Fruit fly (Drosophila melanogaster) whole organism, embryonic: ENCODE measurements around the gene CG9919.

Experiments
- Ada2b ChIP-seq: fragments of 200-800 bp; sonication (Bioruptor generic); IDR thresholded peaks from 2 replicates; pipeline ENCODE4 v1.3.6; 2022; ENCODE audit warnings: missing biosample characterization, missing genetic modification characterization
- Atf6 ChIP-seq: fragments of 200-800 bp; sonication (Bioruptor generic); IDR thresholded peaks from 2 replicates; pipeline ENCODE4 v1.3.6; 2022; ENCODE audit warnings: missing biosample characterization, missing genetic modification characterization
- B-H2 ChIP-seq: fragments of 200-800 bp; sonication (Bioruptor generic); optimal IDR thresholded peaks from 2 replicates; lab custom pipeline; 2018; ENCODE audit warnings: missing biosample characterization, mild to moderate bottlenecking, missing genetic modification characterization
- CG10366 ChIP-seq: fragments of 200-800 bp; sonication (Bioruptor generic); IDR thresholded peaks from 2 replicates; pipeline ENCODE4 v1.3.6; 2022; ENCODE audit warnings: missing biosample characterization, missing genetic modification characterization
- CG11456 ChIP-seq: fragments of 200-800 bp; sonication (Bioruptor generic); IDR thresholded peaks from 3 replicates; pipeline ENCODE4 v1.3.6; 2022; ENCODE audit warnings: missing biosample characterization, missing genetic modification characterization
- CG11695 ChIP-seq: fragments of 200-800 bp; sonication (Bioruptor generic); IDR thresholded peaks from 3 replicates; pipeline ENCODE4 v1.3.6; 2022; ENCODE audit warnings: missing biosample characterization, missing genetic modification characterization
- CG12219 ChIP-seq: fragments of 200-800 bp; sonication (Bioruptor generic); optimal IDR thresholded peaks from 3 replicates; lab custom pipeline; 2018; ENCODE audit warnings: missing biosample characterization, mild to moderate bottlenecking, missing genetic modification characterization
- CG13296 ChIP-seq: fragments of 200-800 bp; sonication (Bioruptor generic); optimal IDR thresholded peaks from 3 replicates; lab custom pipeline; 2018; ENCODE audit warnings: missing biosample characterization, mild to moderate bottlenecking, missing genetic modification characterization
- CG14860 ChIP-seq: fragments of 200-800 bp; sonication (Bioruptor generic); IDR thresholded peaks from 3 replicates; pipeline ENCODE4 v1.3.6; 2022; ENCODE audit warnings: missing biosample characterization, missing genetic modification characterization; ENCODE audit not compliant: partially characterized antibody
- CG1602 ChIP-seq: fragments of 200-800 bp; sonication (Bioruptor generic); optimal IDR thresholded peaks from 3 replicates; lab custom pipeline; 2016; ENCODE audit warnings: missing biosample characterization, missing genetic modification characterization
- CG16779 ChIP-seq: fragments of 200-800 bp; sonication (Bioruptor generic); IDR thresholded peaks from 2 replicates; pipeline ENCODE4 v1.3.6; 2022; ENCODE audit warnings: missing biosample characterization, missing genetic modification characterization
- CG17385 ChIP-seq: fragments of 200-800 bp; sonication (Bioruptor generic); optimal IDR thresholded peaks from 3 replicates; lab custom pipeline; 2018; ENCODE audit warnings: missing biosample characterization, mild to moderate bottlenecking, missing genetic modification characterization
- CG17802 ChIP-seq: fragments of 200-800 bp; sonication (Bioruptor generic); optimal IDR thresholded peaks from 2 replicates; lab custom pipeline; 2018; ENCODE audit warnings: missing biosample characterization, mild to moderate bottlenecking, missing genetic modification characterization, moderate library complexity
- CG1832 ChIP-seq: fragments of 200-800 bp; sonication (Bioruptor generic); optimal IDR thresholded peaks from 2 replicates; lab custom pipeline; 2017; ENCODE audit warnings: missing biosample characterization, mild to moderate bottlenecking, missing genetic modification characterization, inconsistent platforms
- CG2199 ChIP-seq: fragments of 200-800 bp; sonication (Bioruptor generic); IDR thresholded peaks from 3 replicates; pipeline ENCODE4 v1.3.6; 2022; ENCODE audit warnings: missing biosample characterization, missing genetic modification characterization
- CG34422 ChIP-seq: fragments of 200-800 bp; sonication (Bioruptor generic); IDR thresholded peaks from 3 replicates; pipeline ENCODE4 v1.3.6; 2022; ENCODE audit warnings: missing biosample characterization, missing genetic modification characterization
- CG42726 ChIP-seq: fragments of 200-800 bp; sonication (Bioruptor generic); IDR thresholded peaks from 2 replicates; pipeline ENCODE4 v1.3.6; 2022; ENCODE audit warnings: missing biosample characterization, missing genetic modification characterization; ENCODE audit not compliant: partially characterized antibody
- CG6272 ChIP-seq: fragments of 200-800 bp; sonication (Bioruptor generic); IDR thresholded peaks from 2 replicates; pipeline ENCODE4 v1.3.6; 2022; ENCODE audit warnings: missing biosample characterization, missing genetic modification characterization
- CG6791 ChIP-seq: fragments of 200-800 bp; sonication (Bioruptor generic); IDR thresholded peaks from 3 replicates; pipeline ENCODE4 v1.3.6; 2022; ENCODE audit warnings: missing biosample characterization, missing genetic modification characterization; ENCODE audit not compliant: partially characterized antibody
- CG7556 ChIP-seq: fragments of 200-800 bp; sonication (Bioruptor generic); optimal IDR thresholded peaks from 2 replicates; lab custom pipeline; 2017; ENCODE audit warnings: missing biosample characterization, mild to moderate bottlenecking, missing genetic modification characterization
- CG8924 ChIP-seq: fragments of 200-800 bp; optimal IDR thresholded peaks from 3 replicates; lab custom pipeline; 2019; ENCODE audit warnings: missing biosample characterization, mild to moderate bottlenecking, missing genetic modification characterization, moderate library complexity
- CkIIα-i1 ChIP-seq: fragments of 200-800 bp; sonication (Bioruptor generic); IDR thresholded peaks from 2 replicates; pipeline ENCODE4 v1.3.6; 2022; ENCODE audit warnings: missing biosample characterization, missing genetic modification characterization
- Dip2 ChIP-seq: fragments of 200-800 bp; sonication (Bioruptor generic); IDR thresholded peaks from 2 replicates; pipeline ENCODE4 v1.3.6; 2022; ENCODE audit warnings: missing biosample characterization, missing genetic modification characterization
- Doc3 ChIP-seq: fragments of 200-800 bp; sonication (Bioruptor generic); IDR thresholded peaks from 3 replicates; pipeline ENCODE4 v1.3.6; 2022; ENCODE audit warnings: missing biosample characterization, missing genetic modification characterization; ENCODE audit not compliant: partially characterized antibody
- Gug ChIP-seq: fragments of 200-800 bp; sonication (Bioruptor generic); IDR thresholded peaks from 4 replicates; pipeline ENCODE4 v1.3.6; 2022; ENCODE audit warnings: missing biosample characterization, missing genetic modification characterization
- NK7.1 ChIP-seq: fragments of 200-800 bp; sonication (Bioruptor generic); optimal IDR thresholded peaks from 3 replicates; lab custom pipeline; 2016; ENCODE audit warnings: missing biosample characterization, missing genetic modification characterization
- Optix ChIP-seq: fragments of 200-800 bp; sonication (Bioruptor generic); IDR thresholded peaks from 3 replicates; pipeline ENCODE4 v1.3.6; 2022; ENCODE audit warnings: missing biosample characterization, missing genetic modification characterization
- Poxn ChIP-seq: fragments of 200-800 bp; sonication (Bioruptor generic); IDR thresholded peaks from 2 replicates; pipeline ENCODE4 v1.3.6; 2022; ENCODE audit warnings: missing biosample characterization, missing genetic modification characterization
- Sry-β ChIP-seq: fragments of 200-800 bp; sonication (Bioruptor generic); optimal IDR thresholded peaks from 2 replicates; lab custom pipeline; 2018; ENCODE audit warnings: missing biosample characterization, mild to moderate bottlenecking, missing genetic modification characterization, moderate library complexity
- Xbp1 ChIP-seq: fragments of 200-800 bp; sonication (Bioruptor generic); optimal IDR thresholded peaks from 3 replicates; lab custom pipeline; 2016; ENCODE audit warnings: missing biosample characterization, mild to moderate bottlenecking, missing genetic modification characterization
- Xrp1 ChIP-seq: fragments of 200-800 bp; sonication (Bioruptor generic); IDR thresholded peaks from 2 replicates; pipeline ENCODE4 v1.3.6; 2022; ENCODE audit warnings: missing biosample characterization, missing genetic modification characterization
- amos ChIP-seq: fragments of 200-800 bp; sonication (Bioruptor generic); IDR thresholded peaks from 2 replicates; pipeline ENCODE4 v1.3.6; 2022; ENCODE audit warnings: missing biosample characterization, missing genetic modification characterization; ENCODE audit not compliant: partially characterized antibody
- ato ChIP-seq: fragments of 200-800 bp; sonication (Bioruptor generic); IDR thresholded peaks from 2 replicates; pipeline ENCODE4 v1.3.6; 2022; ENCODE audit warnings: missing biosample characterization, missing genetic modification characterization; ENCODE audit not compliant: partially characterized antibody
- bbx ChIP-seq: fragments of 200-800 bp; sonication (Bioruptor generic); IDR thresholded peaks from 2 replicates; pipeline ENCODE4 v1.3.6; 2022; ENCODE audit warnings: missing biosample characterization, missing genetic modification characterization; ENCODE audit not compliant: partially characterized antibody
- br ChIP-seq: fragments of >200 bp; optimal IDR thresholded peaks from 2 replicates; lab custom pipeline; 2017
- caup ChIP-seq: fragments of 200-800 bp; sonication (Bioruptor generic); optimal IDR thresholded peaks from 3 replicates; lab custom pipeline; 2017; ENCODE audit warnings: missing biosample characterization, mild to moderate bottlenecking, missing genetic modification characterization, moderate library complexity; ENCODE audit not compliant: severe bottlenecking
- da ChIP-seq: fragments of 200-800 bp; sonication (Bioruptor generic); optimal IDR thresholded peaks from 2 replicates; lab custom pipeline; 2016; ENCODE audit warnings: missing biosample characterization, missing genetic modification characterization
- eyg ChIP-seq: fragments of 200-800 bp; sonication (Bioruptor generic); optimal IDR thresholded peaks from 3 replicates; lab custom pipeline; 2016; ENCODE audit warnings: missing biosample characterization, missing genetic modification characterization
- fd64A ChIP-seq: fragments of 200-800 bp; sonication (Bioruptor generic); optimal IDR thresholded peaks from 3 replicates; lab custom pipeline; 2018; ENCODE audit warnings: missing biosample characterization, mild to moderate bottlenecking, missing genetic modification characterization
- fru ChIP-seq: fragments of >200 bp; optimal IDR thresholded peaks from 2 replicates; lab custom pipeline; 2017
- ftz-f1 ChIP-seq: fragments of 200-800 bp; sonication (Bioruptor generic); optimal IDR thresholded peaks from 2 replicates; lab custom pipeline; 2016; ENCODE audit warnings: missing biosample characterization, missing genetic modification characterization
- hb ChIP-seq: fragments of 200-800 bp; sonication (Bioruptor generic); IDR thresholded peaks from 3 replicates; pipeline ENCODE4 v1.3.6; 2022; ENCODE audit warnings: missing biosample characterization, missing genetic modification characterization; ENCODE audit not compliant: partially characterized antibody
- jumu ChIP-seq: fragments of 200-800 bp; sonication (Bioruptor generic); optimal IDR thresholded peaks from 3 replicates; lab custom pipeline; 2016; ENCODE audit warnings: missing biosample characterization, missing genetic modification characterization
- klu ChIP-seq: fragments of 200-800 bp; sonication (Bioruptor generic); IDR thresholded peaks from 2 replicates; pipeline ENCODE4 v1.3.6; 2022; ENCODE audit warnings: missing biosample characterization, missing genetic modification characterization
- pum ChIP-seq: fragments of 200-800 bp; sonication (Bioruptor generic); optimal IDR thresholded peaks from 2 replicates; lab custom pipeline; 2016; ENCODE audit warnings: missing biosample characterization, missing genetic modification characterization
- row ChIP-seq: fragments of 200-800 bp; sonication (Bioruptor generic); IDR thresholded peaks from 3 replicates; pipeline ENCODE4 v1.3.6; 2022; ENCODE audit warnings: missing biosample characterization, missing genetic modification characterization
- salm ChIP-seq: fragments of 200-800 bp; sonication (Bioruptor generic); optimal IDR thresholded peaks from 2 replicates; lab custom pipeline; 2018; ENCODE audit warnings: missing biosample characterization, mild to moderate bottlenecking, missing genetic modification characterization
- sc ChIP-seq, 3 experiments: fragments of >200 bp in 2 of 3; fragments of 200-800 bp in 1 of 3; sonication (Bioruptor generic) in 1 of 3; optimal IDR thresholded peaks; 2 replicates in 2 of 3; 3 replicates in 1 of 3; lab custom pipeline; 2017; ENCODE audit warnings: mild to moderate bottlenecking in 1 of 3, missing biosample characterization in 1 of 3, missing genetic modification characterization in 1 of 3, missing genetic modification reagents in 1 of 3
- schlank ChIP-seq: fragments of 200-800 bp; sonication (Bioruptor generic); optimal IDR thresholded peaks from 2 replicates; lab custom pipeline; 2018; ENCODE audit warnings: missing biosample characterization, mild to moderate bottlenecking, missing genetic modification characterization
- vfl ChIP-seq: fragments of 200-800 bp; sonication (Bioruptor generic); optimal IDR thresholded peaks from 2 replicates; lab custom pipeline; 2016; ENCODE audit warnings: missing biosample characterization, missing genetic modification characterization
- vvl ChIP-seq: fragments of 200-800 bp; sonication (Bioruptor generic); IDR thresholded peaks from 2 replicates; pipeline ENCODE4 v1.3.6; 2022; ENCODE audit warnings: missing biosample characterization, missing genetic modification characterization
- z ChIP-seq: fragments of 200-800 bp; sonication (Bioruptor generic); IDR thresholded peaks from 3 replicates; pipeline ENCODE4 v1.3.6; 2022; ENCODE audit warnings: missing biosample characterization, missing genetic modification characterization

Gene CG9919

DNA sequence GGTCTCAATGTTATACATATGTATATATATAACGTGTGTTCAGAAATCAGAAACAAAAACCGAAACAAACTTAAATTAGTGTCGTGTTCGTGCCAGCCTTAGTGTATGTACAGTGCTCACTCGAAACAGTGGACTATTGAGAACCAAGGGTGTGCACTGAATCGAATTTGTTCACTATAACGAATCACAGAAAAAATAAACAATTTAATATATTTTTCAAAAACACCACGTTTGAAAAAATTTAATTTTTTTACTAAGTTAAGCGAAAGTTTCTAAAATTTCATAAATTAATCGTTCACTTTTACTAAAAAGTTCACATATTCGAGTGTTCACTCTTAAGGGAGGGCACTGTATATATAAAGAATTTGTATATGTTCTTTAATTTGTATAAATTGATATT, 45.4 kb downstream of the CG9919 start (continued):
- no peak for TF ChIP-seq Poxn
- TF ChIP-seq sc (optimal IDR thresholded peaks at IDR 0.05; lab: Kevin White, UChicago): no peak
- TF ChIP-seq sc (GFP tag; optimal IDR thresholded peaks at IDR 0.05; lab: Kevin White, UChicago): no peak
- TF ChIP-seq z (GFP tag; lab: Robert Waterston, UW): no peak
- no peak for TF ChIP-seq klu (GFP tag; lab: Robert Waterston, UW)
- no peak for TF ChIP-seq eyg (GFP tag; lab: Kevin White, UChicago)
- TF ChIP-seq CG2199 (GFP tag; lab: Robert Waterston, UW): no peak
- no peak for TF ChIP-seq fd64A (GFP tag; lab: Kevin White, UChicago)
- TF ChIP-seq hb (GFP tag; lab: Robert Waterston, UW): no peak
- TF ChIP-seq ftz-f1: no peak
- no peak for TF ChIP-seq CG1832
- no peak for TF ChIP-seq salm (tag; lab: Kevin White, UChicago)
- TF ChIP-seq CG11456 (GFP tag; lab: Robert Waterston, UW): 0 out of 3 replicates have a peak, but pooled peaks have one; percentile 5
- TF ChIP-seq CG1602 (GFP tag; lab: Kevin White, UChicago): no peak
- no peak for TF ChIP-seq da (GFP tag; lab: Kevin White, UChicago)
- TF ChIP-seq CG6272 (GFP tag; lab: Robert Waterston, UW): no peak
- TF ChIP-seq fru: no peak
- peak; percentile 17 for TF ChIP-seq Xbp1 (GFP tag; lab: Kevin White, UChicago)
- no peak for TF ChIP-seq Doc3 (GFP tag; lab: Robert Waterston, UW)
- TF ChIP-seq CG17802 (tag; lab: Kevin White, UChicago): no peak
- no peak for TF ChIP-seq CG12219
- 0 out of 2 replicates have a peak, but pooled peaks have one; percentile 21 for TF ChIP-seq Ada2b (GFP tag; lab: Robert Waterston, UW)
- no peak for TF ChIP-seq br (lab: Kevin White, UChicago)
- TF ChIP-seq CG17385 (GFP tag; lab: Kevin White, UChicago): peak; percentile 29
- TF ChIP-seq CG34422 (GFP tag; lab: Robert Waterston, UW): no peak
- no peak for TF ChIP-seq Optix (GFP tag; lab: Robert Waterston, UW)
- TF ChIP-seq B-H2 (GFP tag; lab: Kevin White, UChicago): no peak
- TF ChIP-seq CG42726 (GFP tag; lab: Robert Waterston, UW): no peak
- no peak for TF ChIP-seq CG6791 (GFP tag; lab: Robert Waterston, UW)
- TF ChIP-seq CG14860 (GFP tag; lab: Robert Waterston, UW): no peak
- TF ChIP-seq NK7.1 (GFP tag; lab: Kevin White, UChicago): no peak
- 0 out of 2 replicates have a peak, but pooled peaks have one; percentile 37 for TF ChIP-seq Atf6 (GFP tag; lab: Robert Waterston, UW)
- no peak for TF ChIP-seq CkIIα-i1
- TF ChIP-seq bbx (GFP tag; lab: Robert Waterston, UW): no peak
- no peak for TF ChIP-seq amos (GFP tag; lab: Robert Waterston, UW)
- no peak for TF ChIP-seq schlank (tag; lab: Kevin White, UChicago)
- no peak for TF ChIP-seq vfl
- TF ChIP-seq CG13296 (GFP tag; lab: Kevin White, UChicago): peak; percentile 14
- no peak for TF ChIP-seq jumu (GFP tag; lab: Kevin White, UChicago)
- TF ChIP-seq caup (GFP tag; lab: Kevin White, UChicago): peak; percentile 4
- no peak for TF ChIP-seq pum (GFP tag; lab: Kevin White, UChicago)
- peak; percentile 77 for TF ChIP-seq row (GFP tag; lab: Robert Waterston, UW)
- TF ChIP-seq Xrp1: peak; percentile 51; the same call in 1 of the 2 replicates
- TF ChIP-seq CG16779 (GFP tag; lab: Robert Waterston, UW): no peak
- no peak for TF ChIP-seq ato (GFP tag; lab: Robert Waterston, UW)
- no peak for TF ChIP-seq CG8924 (tag; lab: Kevin White, UChicago)
- TF ChIP-seq Gug (GFP tag; lab: Robert Waterston, UW): no peak
- no peak for TF ChIP-seq CG11695 (GFP tag; lab: Robert Waterston, UW)
- TF ChIP-seq Dip2 (GFP tag; lab: Robert Waterston, UW): no peak
- no peak for TF ChIP-seq vvl (GFP tag; lab: Robert Waterston, UW)
- TF ChIP-seq Sry-β: no peak
- TF ChIP-seq CG7556 (GFP tag; lab: Kevin White, UChicago): peak; percentile 34
- TF ChIP-seq CG10366 (GFP tag; lab: Robert Waterston, UW): peak; percentile 14; the same call in 1 of the 2 replicates
